Fruit fly (Drosophila melanogaster): Measurements from ENCODE around the gene CG9515.

The CG9515 gene

dm6 chr2L:8984614-8985318, 41.7 kb upstream of the CG9515 start, which contains the start of gene CG13101 (continued):
- peak; percentile 87 for TF ChIP-seq Oaz (GFP tag; IDR thresholded peaks at IDR 0.05)
- TF ChIP-seq grn (GFP tag; optimal IDR thresholded peaks at IDR 0.05): peak; percentile 54
- peak; percentile 96 for TF ChIP-seq tgo (GFP tag; IDR thresholded peaks at IDR 0.05)
- peak; percentile 63 for TF ChIP-seq crc (GFP tag; optimal IDR thresholded peaks at IDR 0.05)
- TF ChIP-seq YL-1 (GFP tag; optimal IDR thresholded peaks at IDR 0.05): peak; percentile 61
- peak; percentile 81 for TF ChIP-seq CG1602 (GFP tag; optimal IDR thresholded peaks at IDR 0.05)
- TF ChIP-seq hth (optimal IDR thresholded peaks at IDR 0.05): no peak
- peak; percentile 70 for TF ChIP-seq CG30431 (GFP tag; optimal IDR thresholded peaks at IDR 0.05)
- peak; percentile 80 for TF ChIP-seq CG7745 (tag; optimal IDR thresholded peaks at IDR 0.05)
- peak; percentile 81 for TF ChIP-seq CG10321 (GFP tag; IDR thresholded peaks at IDR 0.05)
- TF ChIP-seq amos (GFP tag; IDR thresholded peaks at IDR 0.05; ENCODE audit: partially characterized antibody): no peak
- peak; percentile 83 for TF ChIP-seq chn (GFP tag; optimal IDR thresholded peaks at IDR 0.05)
- peak; percentile 93 for TF ChIP-seq ttk (GFP tag; IDR thresholded peaks at IDR 0.05)
- TF ChIP-seq CG16813 (GFP tag; IDR thresholded peaks at IDR 0.05; ENCODE audit: partially characterized antibody): no peak
- peak; percentile 61 for TF ChIP-seq CG30020 (tag; optimal IDR thresholded peaks at IDR 0.05)
- peak; percentile 93 for TF ChIP-seq oc (tag; optimal IDR thresholded peaks at IDR 0.05)
- peak; percentile 3 for TF ChIP-seq shn (GFP tag; optimal IDR thresholded peaks at IDR 0.05)
- TF ChIP-seq Nf-YA (GFP tag; IDR thresholded peaks at IDR 0.05): peak; percentile 83
- TF ChIP-seq CG9797 (GFP tag; optimal IDR thresholded peaks at IDR 0.05): no peak
- TF ChIP-seq CG2120 (GFP tag; optimal IDR thresholded peaks at IDR 0.05): peak; percentile 93
- peak; percentile 76 for TF ChIP-seq CG16815 (GFP tag; optimal IDR thresholded peaks at IDR 0.05)
- TF ChIP-seq wor (GFP tag; IDR thresholded peaks at IDR 0.05): peak; percentile 85
- no peak for TF ChIP-seq mld (GFP tag; IDR thresholded peaks at IDR 0.05; ENCODE audit: partially characterized antibody)
- peak; percentile 82 for TF ChIP-seq CG15011 (GFP tag; optimal IDR thresholded peaks at IDR 0.05)
- peak; percentile 87 for TF ChIP-seq CG9215 (GFP tag; IDR thresholded peaks at IDR 0.05)
- peak; percentile 58 for TF ChIP-seq schlank (tag; optimal IDR thresholded peaks at IDR 0.05)
- no peak for TF ChIP-seq ash1 (GFP tag; optimal IDR thresholded peaks at IDR 0.05)
- TF ChIP-seq CG3995 (GFP tag; optimal IDR thresholded peaks at IDR 0.05): peak; percentile 18
- TF ChIP-seq peb (GFP tag; IDR thresholded peaks at IDR 0.05): peak; percentile 85
- TF ChIP-seq pros (GFP tag; optimal IDR thresholded peaks at IDR 0.05): peak; percentile 21
- TF ChIP-seq tx (GFP tag; optimal IDR thresholded peaks at IDR 0.05): peak; percentile 61
- TF ChIP-seq CG17361 (GFP tag; IDR thresholded peaks at IDR 0.05): peak; percentile 91
- TF ChIP-seq Gug (GFP tag; IDR thresholded peaks at IDR 0.05): peak; percentile 67; the same call in 3 of the 4 replicates
- peak; percentile 94 for TF ChIP-seq seq (GFP tag; IDR thresholded peaks at IDR 0.05)
- TF ChIP-seq pnt (GFP tag; optimal IDR thresholded peaks at IDR 0.05): peak; percentile 58
- no peak for TF ChIP-seq HmgD (GFP tag; optimal IDR thresholded peaks at IDR 0.05)
- TF ChIP-seq CG15514 (GFP tag; optimal IDR thresholded peaks at IDR 0.05): peak; percentile 88
- no peak for TF ChIP-seq prd (optimal IDR thresholded peaks at IDR 0.05)
- peak; percentile 94 for TF ChIP-seq prd (GFP tag; IDR thresholded peaks at IDR 0.05)
- TF ChIP-seq vnd (GFP tag; IDR thresholded peaks at IDR 0.05; ENCODE audit: partially characterized antibody): no peak
- peak; percentile 45 for TF ChIP-seq fd102C (GFP tag; optimal IDR thresholded peaks at IDR 0.05)
- TF ChIP-seq CG2202 (tag; optimal IDR thresholded peaks at IDR 0.05): peak; percentile 89
- TF ChIP-seq zf30C (GFP tag; optimal IDR thresholded peaks at IDR 0.05): peak; percentile 75
- peak; percentile 93 for TF ChIP-seq Blimp-1 (GFP tag; optimal IDR thresholded peaks at IDR 0.05)
- peak; percentile 79 for TF ChIP-seq MTF-1 (GFP tag; optimal IDR thresholded peaks at IDR 0.05; ENCODE audit: borderline replicate concordance)
- peak; percentile 60 for TF ChIP-seq trh (GFP tag; optimal IDR thresholded peaks at IDR 0.05)
- peak; percentile 58 for TF ChIP-seq Poxn (GFP tag; IDR thresholded peaks at IDR 0.05)
- TF ChIP-seq CG6854 (GFP tag; optimal IDR thresholded peaks at IDR 0.05): peak; percentile 87
- no peak for TF ChIP-seq usp (GFP tag; optimal IDR thresholded peaks at IDR 0.05)
- TF ChIP-seq CG14710 (tag; optimal IDR thresholded peaks at IDR 0.05): peak; percentile 91
